Worm (Caenorhabditis elegans) whole organism, L1 larva: ENCODE measurements around the gene dpf-5.

Source experiments
- Y116A8C.19 ChIP-seq: sonication (generic microtip); optimal IDR thresholded peaks from 2 replicates; lab custom pipeline; 2016; ENCODE audit warnings: missing compliant biosample characterization, missing genetic modification characterization, borderline replicate concordance
- aly-2 ChIP-seq: fragments of 150-350 bp; optimal IDR thresholded peaks from 2 replicates; lab custom pipeline; 2014; ENCODE audit warnings: missing biosample characterization, missing genetic modification characterization
- ama-1 ChIP-seq: fragments of 150-350 bp; optimal IDR thresholded peaks from 2 replicates; lab custom pipeline; 2014
- ceh-63 ChIP-seq: fragments of 200-800 bp; sonication (Bioruptor generic); optimal IDR thresholded peaks from 2 replicates; lab custom pipeline; 2018; ENCODE audit warnings: mild to moderate bottlenecking, missing genetic modification characterization, missing compliant biosample characterization
- ceh-8 ChIP-seq: fragments of 200-800 bp; sonication (Bioruptor generic); optimal IDR thresholded peaks from 2 replicates; lab custom pipeline; 2018; ENCODE audit warnings: mild to moderate bottlenecking, missing genetic modification characterization, moderate library complexity, missing compliant biosample characterization
- ceh-82 ChIP-seq, 3 experiments: fragments of 150-350 bp in 1 of 3; sonication (generic microtip) in 2 of 3; optimal IDR thresholded peaks; 2 replicates each; lab custom pipeline; 2014 to 2017; ENCODE audit warnings: missing biosample characterization in 3 of 3, missing genetic modification characterization in 3 of 3
- ceh-90 ChIP-seq: sonication (generic microtip); optimal IDR thresholded peaks from 2 replicates; lab custom pipeline; 2016; ENCODE audit warnings: missing genetic modification characterization, missing compliant biosample characterization
- efl-3 ChIP-seq: fragments of 200-800 bp; sonication (Bioruptor generic); optimal IDR thresholded peaks from 2 replicates; lab custom pipeline; 2018; ENCODE audit warnings: mild to moderate bottlenecking, missing genetic modification characterization, missing compliant biosample characterization
- elt-3 ChIP-seq, 6 experiments: fragments of 150-350 bp in 1 of 6; sonication (generic microtip); optimal IDR thresholded peaks; 2 replicates each; lab custom pipeline; 2017 to 2018; ENCODE audit warnings: missing biosample characterization in 6 of 6, missing genetic modification characterization in 6 of 6, inconsistent platforms in 1 of 6
- grh-1 ChIP-seq: fragments of 200-800 bp; sonication (Bioruptor generic); IDR thresholded peaks from 2 replicates; pipeline ENCODE4 v1.3.6; 2022; ENCODE audit warnings: missing genetic modification reagents, missing genetic modification characterization, missing compliant biosample characterization
- hpl-2 ChIP-seq: fragments of 150-350 bp; optimal IDR thresholded peaks from 2 replicates; lab custom pipeline; 2014; ENCODE audit warnings: missing biosample characterization, missing genetic modification reagents, missing genetic modification characterization
- irx-1 ChIP-seq: sonication (generic microtip); optimal IDR thresholded peaks from 2 replicates; lab custom pipeline; 2016; ENCODE audit warnings: missing genetic modification characterization, missing compliant biosample characterization
- lin-14 ChIP-seq: fragments of 200-800 bp; sonication (Bioruptor generic); optimal IDR thresholded peaks from 2 replicates; lab custom pipeline; 2018; ENCODE audit warnings: mild to moderate bottlenecking, missing genetic modification characterization, moderate library complexity, missing compliant biosample characterization
- lin-15B ChIP-seq: fragments of 150-350 bp; sonication (generic microtip); optimal IDR thresholded peaks from 3 replicates; lab custom pipeline; 2014; ENCODE audit warnings: missing biosample characterization, missing genetic modification characterization
- lin-35 ChIP-seq, 2 experiments: fragments of 150-350 bp; optimal IDR thresholded peaks; 2 replicates each; lab custom pipeline; 2014; ENCODE audit warnings: missing biosample characterization in 2 of 2, missing genetic modification characterization in 2 of 2, missing genetic modification reagents in 2 of 2
- lin-39 ChIP-seq: fragments of 150-350 bp; optimal IDR thresholded peaks from 2 replicates; lab custom pipeline; 2014; ENCODE audit warnings: missing biosample characterization, missing genetic modification reagents, missing genetic modification characterization
- lsy-2 ChIP-seq, 2 experiments: fragments of 150-350 bp; optimal IDR thresholded peaks; 2 replicates each; lab custom pipeline; 2014; ENCODE audit warnings: missing biosample characterization in 2 of 2, missing genetic modification characterization in 2 of 2
- mef-2 ChIP-seq: fragments of 150-350 bp; optimal IDR thresholded peaks from 2 replicates; lab custom pipeline; 2014; ENCODE audit warnings: missing biosample characterization, missing genetic modification characterization
- nhr-11 ChIP-seq: fragments of 150-350 bp; optimal IDR thresholded peaks from 2 replicates; lab custom pipeline; 2014; ENCODE audit warnings: missing biosample characterization, missing genetic modification characterization
- nhr-12 ChIP-seq: sonication (generic microtip); optimal IDR thresholded peaks from 2 replicates; lab custom pipeline; 2017; ENCODE audit warnings: missing biosample characterization, missing genetic modification characterization
- nhr-20 ChIP-seq: sonication (generic microtip); optimal IDR thresholded peaks from 2 replicates; lab custom pipeline; 2016; ENCODE audit warnings: mild to moderate bottlenecking, missing genetic modification characterization, missing compliant biosample characterization
- nhr-237 ChIP-seq: fragments of 150-350 bp; optimal IDR thresholded peaks from 2 replicates; lab custom pipeline; 2014; ENCODE audit warnings: missing biosample characterization, missing genetic modification characterization
- nhr-76 ChIP-seq: sonication (generic microtip); optimal IDR thresholded peaks from 2 replicates; lab custom pipeline; 2017; ENCODE audit warnings: missing biosample characterization, missing genetic modification characterization
- nhr-77 ChIP-seq: fragments of 150-350 bp; optimal IDR thresholded peaks from 2 replicates; lab custom pipeline; 2014; ENCODE audit warnings: missing biosample characterization, missing genetic modification characterization
- nhr-84 ChIP-seq: sonication (generic microtip); optimal IDR thresholded peaks from 2 replicates; lab custom pipeline; 2017; ENCODE audit warnings: missing biosample characterization, missing genetic modification characterization
- nhr-90 ChIP-seq: sonication (generic microtip); optimal IDR thresholded peaks from 2 replicates; lab custom pipeline; 2016; ENCODE audit warnings: mild to moderate bottlenecking, missing genetic modification characterization, missing compliant biosample characterization; ENCODE audit not compliant: poor library complexity
- pag-3 ChIP-seq: sonication (generic microtip); optimal IDR thresholded peaks from 2 replicates; lab custom pipeline; 2017; ENCODE audit warnings: missing genetic modification characterization, mild to moderate bottlenecking, missing compliant biosample characterization, antibody characterized with exemption, borderline replicate concordance; ENCODE audit not compliant: insufficient read depth
- rnt-1 ChIP-seq: sonication (generic microtip); optimal IDR thresholded peaks from 2 replicates; lab custom pipeline; 2016; ENCODE audit warnings: mild to moderate bottlenecking, missing genetic modification characterization, moderate library complexity, missing compliant biosample characterization
- sox-4 ChIP-seq: sonication (generic microtip); optimal IDR thresholded peaks from 2 replicates; lab custom pipeline; 2016; ENCODE audit warnings: missing genetic modification characterization, missing compliant biosample characterization
- sptf-1 ChIP-seq: fragments of 150-350 bp; optimal IDR thresholded peaks from 2 replicates; lab custom pipeline; 2014; ENCODE audit warnings: missing biosample characterization, missing genetic modification characterization
- tbx-2 ChIP-seq: sonication (generic microtip); optimal IDR thresholded peaks from 2 replicates; lab custom pipeline; 2016; ENCODE audit warnings: missing genetic modification characterization, missing compliant biosample characterization
- unc-130 ChIP-seq: fragments of 150-350 bp; optimal IDR thresholded peaks from 2 replicates; lab custom pipeline; 2017; ENCODE audit warnings: missing biosample characterization, missing genetic modification characterization, inconsistent platforms
- unc-30 ChIP-seq: sonication (generic microtip); optimal IDR thresholded peaks from 2 replicates; lab custom pipeline; 2017; ENCODE audit warnings: missing biosample characterization, missing genetic modification characterization
- unc-62 ChIP-seq: fragments of 150-350 bp; optimal IDR thresholded peaks from 2 replicates; lab custom pipeline; 2014; ENCODE audit warnings: missing biosample characterization, missing genetic modification reagents, missing genetic modification characterization
- unc-86 ChIP-seq: sonication (generic microtip); optimal IDR thresholded peaks from 2 replicates; lab custom pipeline; 2016; ENCODE audit warnings: missing genetic modification characterization, missing compliant biosample characterization

The dpf-5 gene

ce11 chrIV:4810377-4810984 is 4.1 kb upstream of the dpf-5 start, which contains the start of gene eif-1.A (continued):
- TF ChIP-seq nhr-20 (tag; lab: Kevin White, UChicago) (peak; percentile 54), sox-4 (tag; lab: Kevin White, UChicago) (no peak), tbx-2 (tag; lab: Kevin White, UChicago) (peak; percentile 35), nhr-12 (no peak), nhr-77 (tag; lab: Kevin White, UChicago) (no peak), irx-1 (tag; lab: Kevin White, UChicago) (no peak), mef-2 (no peak), ama-1 (lab: Kevin White, UChicago) (no peak), rnt-1 (tag; lab: Kevin White, UChicago) (peak; percentile 51), nhr-237 (tag; lab: Kevin White, UChicago) (no peak)

- TF ChIP-seq unc-86 = no peak
- TF ChIP-seq nhr-76 (tag; lab: Kevin White, UChicago) = no peak
- no peak for TF ChIP-seq nhr-90 (tag; lab: Kevin White, UChicago)
Measured at ce11 chrIV:4809813-4810212, 3.4 kb upstream of the dpf-5 start, which contains the start of gene H06H21.37. TSS of gene H06H21.37 (minus strand) at chrIV:4809974.

- TF ChIP-seq ceh-8 (GFP tag; lab: Kevin White, UChicago) = no peak
- no peak for TF ChIP-seq lin-35 (GFP tag; optimal IDR thresholded peaks at IDR 0.05; lab: Kevin White, UChicago)
Measured at ce11 chrIV:4809397-4809796, 3.0 kb upstream of the dpf-5 start, which contains the start of gene ubxn-6. TSS of gene ubxn-6 (minus strand) at chrIV:4809497.

- TF ChIP-seq nhr-84 (no peak), lin-15B (tag; lab: Kevin White, UChicago) (no peak), unc-62 (GFP tag; lab: Kevin White, UChicago) (no peak), ceh-63 (GFP tag; lab: Kevin White, UChicago) (no peak), pag-3 (tag; lab: Kevin White, UChicago) (no peak), lin-39 (tag; lab: Kevin White, UChicago) (no peak)
Measured at ce11 chrIV:4807219-4807618, 833 bp upstream of the dpf-5 start, which contains the start of gene H06H21.11. TSS of gene H06H21.11 (minus strand) at chrIV:4807319.

ce11 chrIV:4802494-4802893 is 3.9 kb downstream of the dpf-5 start, which contains the start of gene dpf-7:
TSS of gene dpf-7 (minus strand) at chrIV:4802594.
- no peak for TF ChIP-seq nhr-11 (tag; lab: Kevin White, UChicago)
- no peak for TF ChIP-seq elt-3 (tag; optimal IDR thresholded peaks at IDR 0.05; lab: Kevin White, UChicago)
- TF ChIP-seq grh-1 = no peak
- no peak for TF ChIP-seq unc-86
- TF ChIP-seq hpl-2 = no peak
- TF ChIP-seq lin-35 (GFP tag; optimal IDR thresholded peaks at IDR 0.05; lab: Kevin White, UChicago) = no peak
- no peak for TF ChIP-seq sptf-1 (tag; lab: Kevin White, UChicago)
- TF ChIP-seq ceh-90 (tag; lab: Kevin White, UChicago) = no peak
- TF ChIP-seq tbx-2 (tag; lab: Kevin White, UChicago) = no peak
- TF ChIP-seq lin-15B (tag; lab: Kevin White, UChicago) = no peak
- no peak for TF ChIP-seq lsy-2 (tag; optimal IDR thresholded peaks at IDR 0.05; lab: Kevin White, UChicago)
- no peak for TF ChIP-seq ama-1 (lab: Kevin White, UChicago)
- no peak for TF ChIP-seq efl-3 (GFP tag; lab: Kevin White, UChicago)
- TF ChIP-seq Y116A8C.19 = no peak
- TF ChIP-seq unc-30 (tag; lab: Kevin White, UChicago) = no peak
- TF ChIP-seq aly-2 (tag; lab: Kevin White, UChicago) = no peak
- TF ChIP-seq unc-130 (tag; lab: Kevin White, UChicago) = no peak
- no peak for TF ChIP-seq lin-14 (GFP tag; lab: Kevin White, UChicago)
- TF ChIP-seq nhr-84 = no peak
- TF ChIP-seq ceh-82 (tag; optimal IDR thresholded peaks at IDR 0.05; lab: Kevin White, UChicago) = no peak
